Fruit fly (Drosophila melanogaster): ENCODE results near the gene Dsk.

- TF ChIP-seq CTCF (optimal IDR thresholded peaks at IDR 0.05): no peak
- no peak for TF ChIP-seq CG8478 (optimal IDR thresholded peaks at IDR 0.05)
These were observed 38.4 kb upstream of the Dsk start for dm6 chr3R:4228426-4228825.
